Fruit fly (Drosophila melanogaster): ENCODE measurements around the gene CG31360.

Gene CG31360

DNA sequence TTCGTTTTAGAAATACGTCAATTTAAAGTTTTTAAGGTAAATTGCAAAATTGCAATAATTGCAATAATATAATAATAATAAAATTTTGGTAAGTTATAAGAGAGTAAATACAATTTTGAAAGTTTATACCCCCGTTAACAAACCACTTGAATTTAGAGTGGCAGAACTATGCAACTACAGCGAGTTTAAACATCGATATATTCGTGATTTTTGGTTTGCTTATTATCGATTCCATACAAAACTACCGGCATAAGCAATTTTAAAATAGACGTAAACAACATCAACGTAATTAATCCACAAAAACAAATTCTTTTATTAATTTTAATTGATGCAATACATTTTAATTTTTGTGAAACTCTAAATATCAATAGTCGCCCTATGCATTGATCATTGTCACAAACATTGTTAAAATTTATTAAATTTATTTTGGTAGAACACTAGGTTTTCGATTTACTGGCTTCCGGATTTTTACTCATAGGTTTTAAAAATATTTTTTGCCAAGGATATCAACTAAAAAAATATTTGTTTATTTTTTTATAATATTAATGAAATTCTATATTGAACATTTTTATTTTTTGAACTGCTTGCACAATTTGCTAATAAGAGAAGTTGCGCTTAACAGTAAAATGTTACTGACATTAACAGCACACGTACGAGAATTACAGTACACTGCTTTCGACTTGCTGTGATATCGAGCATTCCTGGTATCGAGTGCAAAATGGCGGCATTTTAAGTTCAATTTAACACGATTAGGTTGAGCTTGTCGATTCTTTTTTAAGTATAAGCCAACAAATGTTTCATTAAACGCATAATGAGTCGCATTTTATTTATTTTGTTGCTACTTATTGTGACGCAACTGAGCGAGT is 34.1 kb downstream of the CG31360 start, which contains the start of gene Pxt:
Gene Pxt, plus strand, starts transcription at position 695 of the 866 bp plus-strand sequence.
- TF ChIP-seq noc (tag; optimal IDR thresholded peaks at IDR 0.05): no peak

DNA sequence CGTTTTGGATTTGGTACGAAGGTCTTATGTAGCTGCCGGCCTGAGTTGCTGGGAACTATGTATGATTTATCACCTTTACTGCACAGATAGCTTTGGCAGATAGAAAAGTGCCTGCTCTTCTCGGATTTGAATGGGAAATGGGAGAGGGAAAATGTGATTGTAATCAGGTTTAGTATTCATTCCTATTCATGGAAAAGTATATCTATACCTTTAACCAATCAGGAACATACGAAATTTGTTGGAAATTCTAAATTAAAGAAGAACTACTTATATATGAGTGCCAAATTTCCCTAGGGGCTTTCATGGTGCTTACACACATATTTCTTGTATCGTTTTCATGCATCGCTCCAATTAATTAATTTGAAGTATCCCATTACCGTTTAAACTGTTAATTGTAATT is 40.1 kb downstream of the CG31360 start, which contains the start of gene Atg8b:
Gene Atg8b, minus strand, starts transcription at position 101 of the 400 bp plus-strand sequence.
- TF ChIP-seq noc (tag; optimal IDR thresholded peaks at IDR 0.05): no peak

DNA sequence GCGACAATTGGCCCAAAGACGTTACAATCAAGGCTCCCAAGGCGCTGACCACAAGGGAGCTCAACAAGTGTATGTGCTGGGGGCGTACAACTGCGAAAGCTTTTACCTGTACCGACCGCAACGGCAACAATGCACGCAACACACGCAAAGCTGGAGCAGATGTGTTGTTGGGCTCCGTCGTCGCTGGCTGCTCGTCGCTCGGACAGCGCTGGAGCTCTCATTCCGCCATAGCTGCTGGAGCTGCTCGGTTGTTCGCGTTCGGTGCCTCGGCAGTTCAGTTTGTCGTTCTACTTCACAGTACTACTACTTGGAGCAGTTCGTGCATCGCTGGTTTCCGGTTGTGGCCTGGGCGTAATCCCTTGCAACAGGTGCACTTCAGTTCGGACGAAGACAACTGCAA is 40.7 kb downstream of the CG31360 start, which contains the start of gene Lgr1:
Gene Lgr1, plus strand, starts transcription at position 220 of the 400 bp plus-strand sequence.
- no peak for TF ChIP-seq noc (tag; optimal IDR thresholded peaks at IDR 0.05)

DNA sequence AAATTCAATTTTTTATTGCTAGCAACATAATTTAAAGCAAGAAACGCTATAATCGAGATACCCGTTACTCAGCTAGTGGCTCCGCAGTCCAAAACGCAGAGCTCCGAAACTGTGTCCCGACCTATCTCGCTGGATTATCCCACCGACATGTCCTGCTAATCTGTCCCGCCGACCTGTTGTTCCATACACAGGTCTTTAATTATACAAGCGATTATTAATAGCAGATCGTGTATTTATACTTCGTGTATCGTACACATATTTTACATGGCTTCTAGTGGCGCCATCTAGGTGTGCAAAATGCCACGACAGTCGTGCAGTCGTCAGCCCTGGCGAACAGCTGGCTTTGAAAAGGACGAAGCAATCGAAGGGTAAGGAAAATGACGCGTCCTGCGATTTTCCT is 48.4 kb downstream of the CG31360 start, which contains the start of gene CG14321:
Gene CG14321, plus strand, starts transcription at position 338 of the 400 bp plus-strand sequence.
- TF ChIP-seq noc (tag; optimal IDR thresholded peaks at IDR 0.05): no peak

Measured in whole organism, larva.